Worm (Caenorhabditis elegans): ENCODE measurements around the gene col-143.

DNA sequence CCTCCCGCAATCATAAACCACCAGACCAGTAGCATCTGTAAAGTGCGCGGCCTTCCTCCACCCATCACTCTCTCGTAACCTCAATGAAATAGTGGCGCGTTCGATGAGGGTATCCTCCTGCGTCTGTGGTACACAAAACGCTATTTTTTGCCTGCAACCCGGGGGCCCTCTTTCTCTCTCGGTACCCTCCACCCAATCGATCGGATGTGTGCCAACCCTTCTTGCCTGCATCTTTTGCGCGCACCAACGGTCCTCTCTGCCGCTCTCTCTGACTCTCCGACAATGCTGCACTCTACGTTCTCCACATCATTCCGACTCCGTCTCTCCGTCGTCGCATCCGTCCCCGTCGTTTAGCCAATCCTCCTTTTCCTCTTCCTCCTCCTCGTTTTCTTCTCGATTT, 44.1 kb downstream of the col-143 start:
- TF ChIP-seq lin-39 (tag; optimal IDR thresholded peaks at IDR 0.05): no peak
- peak in 1 of 2 experiments; percentile 69 for TF ChIP-seq ztf-11 (tag; optimal IDR thresholded peaks at IDR 0.05)
- TF ChIP-seq efl-1 (optimal IDR thresholded peaks at IDR 0.05): peak; percentile 54 to 63
- peak; percentile 1 to 93 for TF ChIP-seq efl-1 (GFP tag; optimal IDR thresholded peaks at IDR 0.05 in 1 of 2)
- peak; percentile 60 for TF ChIP-seq nhr-19 (GFP tag; conservative IDR thresholded peaks at IDR 0.05)
- TF ChIP-seq snpc-4 (tag; optimal IDR thresholded peaks at IDR 0.05): peak; percentile 21
- TF ChIP-seq elt-3 (tag; optimal IDR thresholded peaks at IDR 0.05): no peak
- TF ChIP-seq dpl-1 (GFP tag; optimal IDR thresholded peaks at IDR 0.05): peak in 2 of 3 experiments; percentile 7 to 49
- no peak for TF ChIP-seq unc-62 (GFP tag; optimal IDR thresholded peaks at IDR 0.05)
- TF ChIP-seq unc-86 (tag; optimal IDR thresholded peaks at IDR 0.05): peak; percentile 78
- TF ChIP-seq lsy-2 (tag; optimal IDR thresholded peaks at IDR 0.05): peak; percentile 65 to 75
- no peak for TF ChIP-seq sptf-1 (tag; optimal IDR thresholded peaks at IDR 0.05)
- peak; percentile 63 for TF ChIP-seq mep-1 (tag; optimal IDR thresholded peaks at IDR 0.05)
- TF ChIP-seq ceh-8 (GFP tag; optimal IDR thresholded peaks at IDR 0.05): peak; percentile 42
